Worm (Caenorhabditis elegans): ENCODE results near the gene str-46.

Gene str-46

ce11 chrV:2899867-2900266 lies at the start of gene str-46:
TSS of gene str-46 (minus strand) at chrV:2899967.
- TF ChIP-seq hmbx-1 (tag; optimal IDR thresholded peaks at IDR 0.05): no peak
- no peak for TF ChIP-seq tra-4 (tag; optimal IDR thresholded peaks at IDR 0.05)
- no peak for TF ChIP-seq sea-1 (GFP tag; conservative IDR thresholded peaks at IDR 0.05)
- TF ChIP-seq scrt-1 (GFP tag; IDR thresholded peaks at IDR 0.05): no peak

- no peak for TF ChIP-seq ceh-13 (GFP tag; optimal IDR thresholded peaks at IDR 0.05)
- no peak for TF ChIP-seq pes-1 (GFP tag; IDR thresholded peaks at IDR 0.05)
- TF ChIP-seq hmbx-1 (tag; optimal IDR thresholded peaks at IDR 0.05): no peak
- TF ChIP-seq tra-4 (tag; optimal IDR thresholded peaks at IDR 0.05): no peak
- TF ChIP-seq aly-1 (tag; optimal IDR thresholded peaks at IDR 0.05): no peak
Measured at ce11 chrV:2945602-2946001, 45.8 kb upstream of the str-46 start, which contains the start of gene srh-87. TSS of gene srh-87 (minus strand) at chrV:2945702.

ce11 chrV:2943859-2944258 lies 44.1 kb upstream of the str-46 start, which contains the start of gene srw-137:
TSS of gene srw-137 (minus strand) at chrV:2943959.
- TF ChIP-seq F13C5.2 (tag; optimal IDR thresholded peaks at IDR 0.05): no peak
- TF ChIP-seq ama-1 (optimal IDR thresholded peaks at IDR 0.05): no peak
- no peak for TF ChIP-seq hmg-4 (GFP tag; optimal IDR thresholded peaks at IDR 0.05)
- no peak for TF ChIP-seq flt-1 (GFP tag; IDR thresholded peaks at IDR 0.05)
- TF ChIP-seq hmbx-1 (tag; optimal IDR thresholded peaks at IDR 0.05): no peak

- TF ChIP-seq aly-1 (tag; optimal IDR thresholded peaks at IDR 0.05): no peak
- TF ChIP-seq ets-7 (tag; optimal IDR thresholded peaks at IDR 0.05): no peak
- no peak for TF ChIP-seq tbx-11 (GFP tag; IDR thresholded peaks at IDR 0.05)
- no peak for TF ChIP-seq sea-1 (GFP tag; conservative IDR thresholded peaks at IDR 0.05)
- TF ChIP-seq flt-1 (GFP tag; IDR thresholded peaks at IDR 0.05): no peak
- no peak for TF ChIP-seq ceh-13 (GFP tag; optimal IDR thresholded peaks at IDR 0.05)
- no peak for TF ChIP-seq ama-1 (optimal IDR thresholded peaks at IDR 0.05)
- TF ChIP-seq B0310.2 (tag; optimal IDR thresholded peaks at IDR 0.05): no peak
- TF ChIP-seq tbx-37 (GFP tag; conservative IDR thresholded peaks at IDR 0.05): no peak
- no peak for TF ChIP-seq tra-4 (tag; optimal IDR thresholded peaks at IDR 0.05)
- no peak for TF ChIP-seq scrt-1 (GFP tag; IDR thresholded peaks at IDR 0.05)
- no peak for TF ChIP-seq ceh-36 (tag; optimal IDR thresholded peaks at IDR 0.05)
- TF ChIP-seq pes-1 (GFP tag; IDR thresholded peaks at IDR 0.05): no peak
- TF ChIP-seq hmg-4 (GFP tag; optimal IDR thresholded peaks at IDR 0.05): no peak
- no peak for TF ChIP-seq hnd-1 (tag; optimal IDR thresholded peaks at IDR 0.05)
Measured at ce11 chrV:2942247-2942646, 42.5 kb upstream of the str-46 start.

ce11 chrV:2941405-2941804 lies 41.6 kb upstream of the str-46 start, which contains the start of gene srw-143:
TSS of gene srw-143 (minus strand) at chrV:2941505.
- TF ChIP-seq tra-4 (tag; optimal IDR thresholded peaks at IDR 0.05) (no peak), ama-1 (optimal IDR thresholded peaks at IDR 0.05) (no peak), hmbx-1 (tag; optimal IDR thresholded peaks at IDR 0.05) (no peak), sea-1 (GFP tag; conservative IDR thresholded peaks at IDR 0.05) (no peak), scrt-1 (GFP tag; IDR thresholded peaks at IDR 0.05) (no peak), aly-1 (tag; optimal IDR thresholded peaks at IDR 0.05) (no peak)

ce11 chrV:2938497-2938896 lies 38.7 kb upstream of the str-46 start, which contains the start of gene srw-141:
TSS of gene srw-141 (minus strand) at chrV:2938597.
- no peak for TF ChIP-seq pes-1 (GFP tag; IDR thresholded peaks at IDR 0.05)
- TF ChIP-seq scrt-1 (GFP tag; IDR thresholded peaks at IDR 0.05): no peak
- no peak for TF ChIP-seq ceh-36 (tag; optimal IDR thresholded peaks at IDR 0.05)
- TF ChIP-seq tbx-11 (GFP tag; IDR thresholded peaks at IDR 0.05): no peak
- TF ChIP-seq hmg-4 (GFP tag; optimal IDR thresholded peaks at IDR 0.05): no peak
- TF ChIP-seq flt-1 (GFP tag; IDR thresholded peaks at IDR 0.05): no peak
- TF ChIP-seq B0310.2 (tag; optimal IDR thresholded peaks at IDR 0.05): no peak
- TF ChIP-seq tra-4 (tag; optimal IDR thresholded peaks at IDR 0.05): no peak
- no peak for TF ChIP-seq ets-7 (tag; optimal IDR thresholded peaks at IDR 0.05)
- no peak for TF ChIP-seq aly-1 (tag; optimal IDR thresholded peaks at IDR 0.05)
- TF ChIP-seq hmbx-1 (tag; optimal IDR thresholded peaks at IDR 0.05): no peak
- TF ChIP-seq ama-1 (optimal IDR thresholded peaks at IDR 0.05): no peak
- no peak for TF ChIP-seq sea-1 (GFP tag; conservative IDR thresholded peaks at IDR 0.05)
- TF ChIP-seq hnd-1 (tag; optimal IDR thresholded peaks at IDR 0.05): no peak
- no peak for TF ChIP-seq ceh-13 (GFP tag; optimal IDR thresholded peaks at IDR 0.05)
- no peak for TF ChIP-seq tbx-37 (GFP tag; conservative IDR thresholded peaks at IDR 0.05)
- TF ChIP-seq F13C5.2 (tag; optimal IDR thresholded peaks at IDR 0.05): no peak

- no peak for TF ChIP-seq B0310.2 (tag; optimal IDR thresholded peaks at IDR 0.05)
- no peak for TF ChIP-seq pes-1 (GFP tag; IDR thresholded peaks at IDR 0.05)
- no peak for TF ChIP-seq ets-7 (tag; optimal IDR thresholded peaks at IDR 0.05)
- no peak for TF ChIP-seq flt-1 (GFP tag; IDR thresholded peaks at IDR 0.05)
- no peak for TF ChIP-seq F13C5.2 (tag; optimal IDR thresholded peaks at IDR 0.05)
- TF ChIP-seq sea-1 (GFP tag; conservative IDR thresholded peaks at IDR 0.05): no peak
- no peak for TF ChIP-seq tra-4 (tag; optimal IDR thresholded peaks at IDR 0.05)
- no peak for TF ChIP-seq hmg-4 (GFP tag; optimal IDR thresholded peaks at IDR 0.05)
- no peak for TF ChIP-seq ceh-13 (GFP tag; optimal IDR thresholded peaks at IDR 0.05)
- TF ChIP-seq tbx-11 (GFP tag; IDR thresholded peaks at IDR 0.05): no peak
- no peak for TF ChIP-seq aly-1 (tag; optimal IDR thresholded peaks at IDR 0.05)
- TF ChIP-seq ceh-36 (tag; optimal IDR thresholded peaks at IDR 0.05): no peak
- no peak for TF ChIP-seq hnd-1 (tag; optimal IDR thresholded peaks at IDR 0.05)
- TF ChIP-seq tbx-37 (GFP tag; conservative IDR thresholded peaks at IDR 0.05): no peak
- TF ChIP-seq scrt-1 (GFP tag; IDR thresholded peaks at IDR 0.05): no peak
Measured at ce11 chrV:2934075-2934474, 34.3 kb upstream of the str-46 start, which contains the start of gene srh-247. TSS of gene srh-247 (minus strand) at chrV:2934175.

ce11 chrV:2931252-2931651 lies 31.5 kb upstream of the str-46 start, which contains the start of gene C31B8.1:
TSS of gene C31B8.1 (plus strand) at chrV:2931552.
- TF ChIP-seq sea-1 (GFP tag; conservative IDR thresholded peaks at IDR 0.05): no peak
- TF ChIP-seq flt-1 (GFP tag; IDR thresholded peaks at IDR 0.05): no peak
- TF ChIP-seq ceh-13 (GFP tag; optimal IDR thresholded peaks at IDR 0.05): no peak
- TF ChIP-seq ceh-36 (tag; optimal IDR thresholded peaks at IDR 0.05): no peak
- no peak for TF ChIP-seq tbx-37 (GFP tag; conservative IDR thresholded peaks at IDR 0.05)
- no peak for TF ChIP-seq scrt-1 (GFP tag; IDR thresholded peaks at IDR 0.05)
- no peak for TF ChIP-seq ama-1 (optimal IDR thresholded peaks at IDR 0.05)
- no peak for TF ChIP-seq pes-1 (GFP tag; IDR thresholded peaks at IDR 0.05)

Measured in whole organism, early embryonic.